Worm (Caenorhabditis elegans): ENCODE results near the gene EGAP4.1.

ce11 chrX:8723127-8723600 is 4.0 kb downstream of the EGAP4.1 start, which contains the start of gene tnt-2:
- no peak for TF ChIP-seq W03F9.2 (tag; optimal IDR thresholded peaks at IDR 0.05)
- no peak for TF ChIP-seq him-1 (tag; optimal IDR thresholded peaks at IDR 0.05)
